Worm (Caenorhabditis elegans): ENCODE measurements around the gene str-57.

DNA sequence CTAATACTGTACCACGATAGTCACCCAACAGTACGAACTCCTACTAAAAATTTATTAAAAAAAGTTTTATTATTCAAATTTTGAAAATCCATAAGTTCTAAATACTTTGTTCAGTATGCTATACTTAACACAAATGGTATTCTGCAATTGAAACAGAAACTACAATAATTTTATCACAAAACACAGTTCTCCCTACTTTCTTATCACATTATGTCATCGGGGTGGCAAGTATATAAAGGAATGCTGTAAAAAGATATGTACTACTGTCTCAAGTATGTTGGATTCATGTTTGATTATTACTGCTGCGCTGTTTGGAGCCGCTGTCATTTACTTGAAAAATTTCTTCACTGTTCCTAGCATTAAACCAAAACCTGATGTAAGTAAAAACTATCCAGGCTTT, 50.6 kb downstream of the str-57 start, which contains the start of gene cdr-1:
- no peak for TF ChIP-seq flt-1 (GFP tag; IDR thresholded peaks at IDR 0.05)
- TF ChIP-seq ama-1 (optimal IDR thresholded peaks at IDR 0.05), result no peak
- no peak for TF ChIP-seq hnd-1 (tag; optimal IDR thresholded peaks at IDR 0.05)
- no peak for TF ChIP-seq tbx-37 (GFP tag; conservative IDR thresholded peaks at IDR 0.05)
- no peak for TF ChIP-seq tbx-11 (GFP tag; IDR thresholded peaks at IDR 0.05)
- no peak for TF ChIP-seq hmg-4 (GFP tag; optimal IDR thresholded peaks at IDR 0.05)
- no peak for TF ChIP-seq F13C5.2 (tag; optimal IDR thresholded peaks at IDR 0.05)
- TF ChIP-seq ceh-13 (GFP tag; optimal IDR thresholded peaks at IDR 0.05), result no peak
- TF ChIP-seq tra-4 (tag; optimal IDR thresholded peaks at IDR 0.05), result no peak
- no peak for TF ChIP-seq pes-1 (GFP tag; IDR thresholded peaks at IDR 0.05)
- no peak for TF ChIP-seq scrt-1 (GFP tag; IDR thresholded peaks at IDR 0.05)
- TF ChIP-seq ceh-36 (tag; optimal IDR thresholded peaks at IDR 0.05), result no peak
